Fruit fly (Drosophila melanogaster) whole organism, embryonic: ENCODE measurements around the gene SclB.

ENCODE experiments used
- Atf6 ChIP-seq: fragments of 200-800 bp; sonication (Bioruptor generic); IDR thresholded peaks from 2 replicates; pipeline ENCODE4 v1.3.6; 2022; ENCODE audit warnings: missing biosample characterization, missing genetic modification characterization
- Bgb ChIP-seq: fragments of 200-800 bp; sonication (Bioruptor generic); IDR thresholded peaks from 2 replicates; pipeline ENCODE4 v1.3.6; 2022; ENCODE audit warnings: missing biosample characterization, missing genetic modification characterization; ENCODE audit not compliant: partially characterized antibody
- CG10267 ChIP-seq: fragments of 200-800 bp; sonication (Bioruptor generic); optimal IDR thresholded peaks from 2 replicates; lab custom pipeline; 2018; ENCODE audit warnings: missing biosample characterization, mild to moderate bottlenecking, missing genetic modification characterization, moderate library complexity
- CG10366 ChIP-seq: fragments of 200-800 bp; sonication (Bioruptor generic); IDR thresholded peaks from 2 replicates; pipeline ENCODE4 v1.3.6; 2022; ENCODE audit warnings: missing biosample characterization, missing genetic modification characterization
- CG10565 ChIP-seq: fragments of 200-800 bp; sonication (Bioruptor generic); optimal IDR thresholded peaks from 3 replicates; lab custom pipeline; 2016; ENCODE audit warnings: missing biosample characterization, mild to moderate bottlenecking, missing genetic modification characterization
- CG11398 ChIP-seq: fragments of 200-800 bp; sonication (Bioruptor generic); optimal IDR thresholded peaks from 2 replicates; lab custom pipeline; 2016; ENCODE audit warnings: missing biosample characterization, missing genetic modification characterization
- CG11696 ChIP-seq: fragments of 200-800 bp; sonication (Bioruptor generic); IDR thresholded peaks from 2 replicates; pipeline ENCODE4 v1.3.6; 2022; ENCODE audit warnings: missing biosample characterization, missing genetic modification characterization
- CG12071 ChIP-seq: fragments of 200-800 bp; sonication (Bioruptor generic); optimal IDR thresholded peaks from 3 replicates; lab custom pipeline; 2018; ENCODE audit warnings: missing biosample characterization, mild to moderate bottlenecking, missing genetic modification characterization
- CG12391 ChIP-seq: fragments of 200-800 bp; sonication (Bioruptor generic); optimal IDR thresholded peaks from 3 replicates; lab custom pipeline; 2018; ENCODE audit warnings: missing biosample characterization, mild to moderate bottlenecking, missing genetic modification characterization, moderate library complexity
- CG12942 ChIP-seq: fragments of 200-800 bp; sonication (Bioruptor generic); optimal IDR thresholded peaks from 3 replicates; lab custom pipeline; 2016; ENCODE audit warnings: missing biosample characterization, missing genetic modification characterization
- CG13123 ChIP-seq: fragments of 200-800 bp; sonication (Bioruptor generic); optimal IDR thresholded peaks from 2 replicates; lab custom pipeline; 2016; ENCODE audit warnings: missing biosample characterization, missing genetic modification characterization
- CG1603 ChIP-seq: fragments of 200-800 bp; sonication (Bioruptor generic); optimal IDR thresholded peaks from 2 replicates; lab custom pipeline; 2019; ENCODE audit warnings: missing biosample characterization, mild to moderate bottlenecking, missing genetic modification characterization, moderate library complexity
- CG17359 ChIP-seq: fragments of 200-800 bp; sonication (Bioruptor generic); optimal IDR thresholded peaks from 3 replicates; lab custom pipeline; 2018; ENCODE audit warnings: missing biosample characterization, mild to moderate bottlenecking, missing genetic modification characterization, moderate library complexity
- CG2116 ChIP-seq: fragments of 200-800 bp; sonication (Bioruptor generic); optimal IDR thresholded peaks from 3 replicates; lab custom pipeline; 2018; ENCODE audit warnings: missing biosample characterization, mild to moderate bottlenecking, missing genetic modification characterization
- CG4730 ChIP-seq: fragments of 200-800 bp; sonication (Bioruptor generic); IDR thresholded peaks from 2 replicates; pipeline ENCODE4 v1.3.6; 2022; ENCODE audit warnings: missing biosample characterization, missing genetic modification characterization
- CG4820 ChIP-seq: fragments of 200-800 bp; sonication (Bioruptor generic); optimal IDR thresholded peaks from 3 replicates; lab custom pipeline; 2016; ENCODE audit warnings: missing biosample characterization, missing genetic modification characterization
- CG6765 ChIP-seq: fragments of 200-800 bp; sonication (Bioruptor generic); optimal IDR thresholded peaks from 3 replicates; lab custom pipeline; 2017; ENCODE audit warnings: missing biosample characterization, mild to moderate bottlenecking, missing genetic modification characterization
- CG7928 ChIP-seq: fragments of 200-800 bp; sonication (Bioruptor generic); optimal IDR thresholded peaks from 2 replicates; lab custom pipeline; 2017; ENCODE audit warnings: missing biosample characterization, mild to moderate bottlenecking, missing genetic modification characterization
- CG8290 ChIP-seq, 3 experiments: fragments of 200-800 bp; sonication (Bioruptor generic); optimal IDR thresholded peaks; 2 replicates each; lab custom pipeline; 2016 to 2019; ENCODE audit warnings: missing biosample characterization in 3 of 3, missing genetic modification characterization in 3 of 3, mild to moderate bottlenecking in 2 of 3, moderate library complexity in 1 of 3
- CG8765 ChIP-seq: fragments of 200-800 bp; sonication (Bioruptor generic); IDR thresholded peaks from 2 replicates; pipeline ENCODE4 v1.3.6; 2022; ENCODE audit warnings: missing biosample characterization, missing genetic modification characterization
- Eip74EF ChIP-seq, 2 experiments: fragments of 200-800 bp in 1 of 2; fragments of >200 bp in 1 of 2; sonication (Bioruptor generic) in 1 of 2; optimal IDR thresholded peaks; 2 replicates each; lab custom pipeline; 2017 to 2019; ENCODE audit warnings: missing biosample characterization in 2 of 2, missing genetic modification characterization in 2 of 2, mild to moderate bottlenecking in 1 of 2, moderate library complexity in 1 of 2
- H2.0 ChIP-seq: fragments of 200-800 bp; sonication (Bioruptor generic); IDR thresholded peaks from 2 replicates; pipeline ENCODE4 v1.3.6; 2022; ENCODE audit warnings: missing biosample characterization, missing genetic modification characterization
- HHEX ChIP-seq: fragments of 200-800 bp; sonication (Bioruptor generic); optimal IDR thresholded peaks from 3 replicates; lab custom pipeline; 2017; ENCODE audit warnings: missing biosample characterization, mild to moderate bottlenecking, missing genetic modification characterization, missing genetic modification reagents
- Jarid2 ChIP-seq: fragments of 200-800 bp; sonication (Bioruptor generic); optimal IDR thresholded peaks from 3 replicates; lab custom pipeline; 2017; ENCODE audit warnings: mild to moderate bottlenecking, missing biosample characterization, missing genetic modification reagents, missing genetic modification characterization
- Med ChIP-seq: fragments of 200-800 bp; sonication (Bioruptor generic); peaks from one replicate; lab custom pipeline; 2016; ENCODE audit warnings: missing biosample characterization, missing genetic modification characterization, mild to moderate bottlenecking, inconsistent platforms, moderate library complexity
- PHDP ChIP-seq: fragments of 200-800 bp; sonication (Bioruptor generic); optimal IDR thresholded peaks from 3 replicates; lab custom pipeline; 2018; ENCODE audit warnings: missing biosample characterization, mild to moderate bottlenecking, missing genetic modification characterization, moderate library complexity
- Stat92E ChIP-seq, 3 experiments: fragments of >200 bp in 2 of 3; fragments of 200-800 bp in 1 of 3; sonication (Bioruptor generic) in 1 of 3; optimal IDR thresholded peaks; 2 replicates each; lab custom pipeline; 2017 to 2019; ENCODE audit warnings: missing biosample characterization in 3 of 3, missing genetic modification characterization in 3 of 3, mild to moderate bottlenecking in 1 of 3, moderate library complexity in 1 of 3
- Usf ChIP-seq: fragments of 200-800 bp; sonication (Bioruptor generic); optimal IDR thresholded peaks from 2 replicates; lab custom pipeline; 2017; ENCODE audit warnings: missing genotype, missing biosample characterization, missing genetic modification characterization
- Xrp1 ChIP-seq: fragments of 200-800 bp; sonication (Bioruptor generic); IDR thresholded peaks from 2 replicates; pipeline ENCODE4 v1.3.6; 2022; ENCODE audit warnings: missing biosample characterization, missing genetic modification characterization
- ap ChIP-seq: fragments of 200-800 bp; sonication (Bioruptor generic); IDR thresholded peaks from 2 replicates; pipeline ENCODE4 v1.3.6; 2022; ENCODE audit warnings: missing biosample characterization, missing genetic modification characterization
- croc ChIP-seq: fragments of 200-800 bp; sonication (Bioruptor generic); conservative IDR thresholded peaks from 3 replicates; pipeline ENCODE4 v1.3.6; 2022; ENCODE audit warnings: missing biosample characterization, missing genetic modification characterization
- crol ChIP-seq: fragments of 200-800 bp; sonication (Bioruptor generic); IDR thresholded peaks from 2 replicates; pipeline ENCODE4 v1.3.6; 2022; ENCODE audit warnings: missing biosample characterization, missing genetic modification characterization
- cwo ChIP-seq: fragments of 200-800 bp; sonication (Bioruptor generic); optimal IDR thresholded peaks from 3 replicates; lab custom pipeline; 2017; ENCODE audit warnings: missing biosample characterization, missing genetic modification characterization, mild to moderate bottlenecking, moderate library complexity, missing genetic modification reagents
- dan ChIP-seq: fragments of 200-800 bp; sonication (Bioruptor generic); IDR thresholded peaks from 2 replicates; pipeline ENCODE4 v1.3.6; 2022; ENCODE audit warnings: missing biosample characterization, missing genetic modification characterization
- dysf ChIP-seq: fragments of 200-800 bp; sonication (Bioruptor generic); IDR thresholded peaks from 3 replicates; pipeline ENCODE4 v1.3.6; 2022; ENCODE audit warnings: missing biosample characterization, missing genetic modification characterization
- en ChIP-seq: fragments of 200-800 bp; sonication (Bioruptor generic); optimal IDR thresholded peaks from 2 replicates; lab custom pipeline; 2016; ENCODE audit warnings: missing biosample characterization, missing genetic modification characterization
- fd96Cb ChIP-seq: fragments of 200-800 bp; sonication (Bioruptor generic); optimal IDR thresholded peaks from 2 replicates; lab custom pipeline; 2018; ENCODE audit warnings: missing biosample characterization, mild to moderate bottlenecking, missing genetic modification characterization, moderate library complexity
- gcm ChIP-seq: fragments of 200-800 bp; sonication (Bioruptor generic); optimal IDR thresholded peaks from 2 replicates; lab custom pipeline; 2019; ENCODE audit warnings: missing biosample characterization, mild to moderate bottlenecking, missing genetic modification characterization, moderate library complexity
- gcm2 ChIP-seq: fragments of 200-800 bp; sonication (Bioruptor generic); optimal IDR thresholded peaks from 2 replicates; lab custom pipeline; 2016; ENCODE audit warnings: missing biosample characterization, missing genetic modification characterization
- gfzf ChIP-seq: fragments of 200-800 bp; sonication (Bioruptor generic); optimal IDR thresholded peaks from 2 replicates; lab custom pipeline; 2016; ENCODE audit warnings: missing biosample characterization, mild to moderate bottlenecking, missing genetic modification characterization, moderate library complexity
- lola ChIP-seq, 3 experiments: fragments of >200 bp in 2 of 3; fragments of 200-800 bp in 1 of 3; sonication (Bioruptor generic) in 1 of 3; optimal IDR thresholded peaks; 2 replicates each; lab custom pipeline; 2017 to 2019; ENCODE audit warnings: missing biosample characterization in 3 of 3, missing genetic modification characterization in 3 of 3, mild to moderate bottlenecking in 1 of 3, moderate library complexity in 1 of 3
- nau ChIP-seq: fragments of 200-800 bp; sonication (Bioruptor generic); optimal IDR thresholded peaks from 3 replicates; lab custom pipeline; 2017; ENCODE audit warnings: missing biosample characterization, mild to moderate bottlenecking, missing genetic modification characterization, missing genetic modification reagents
- nom ChIP-seq: fragments of 200-800 bp; sonication (Bioruptor generic); optimal IDR thresholded peaks from 2 replicates; lab custom pipeline; 2017; ENCODE audit warnings: missing biosample characterization, missing genetic modification characterization, mild to moderate bottlenecking, moderate library complexity, missing genetic modification reagents
- pb ChIP-seq: fragments of 200-800 bp; sonication (Bioruptor generic); optimal IDR thresholded peaks from 3 replicates; lab custom pipeline; 2016; ENCODE audit warnings: missing biosample characterization, missing genetic modification characterization
- pros ChIP-seq: fragments of 200-800 bp; sonication (Bioruptor generic); optimal IDR thresholded peaks from 3 replicates; lab custom pipeline; 2019; ENCODE audit warnings: missing biosample characterization, mild to moderate bottlenecking, missing genetic modification characterization, moderate library complexity
- pum ChIP-seq: fragments of 200-800 bp; sonication (Bioruptor generic); optimal IDR thresholded peaks from 2 replicates; lab custom pipeline; 2016; ENCODE audit warnings: missing biosample characterization, missing genetic modification characterization
- tgo ChIP-seq: fragments of 200-800 bp; sonication (Bioruptor generic); IDR thresholded peaks from 3 replicates; pipeline ENCODE4 v1.3.6; 2022; ENCODE audit warnings: missing biosample characterization, missing genetic modification characterization
- unpg ChIP-seq: fragments of 200-800 bp; sonication (Bioruptor generic); optimal IDR thresholded peaks from 3 replicates; lab custom pipeline; 2018; ENCODE audit warnings: missing biosample characterization, mild to moderate bottlenecking, missing genetic modification characterization, moderate library complexity

SclB gene

DNA sequence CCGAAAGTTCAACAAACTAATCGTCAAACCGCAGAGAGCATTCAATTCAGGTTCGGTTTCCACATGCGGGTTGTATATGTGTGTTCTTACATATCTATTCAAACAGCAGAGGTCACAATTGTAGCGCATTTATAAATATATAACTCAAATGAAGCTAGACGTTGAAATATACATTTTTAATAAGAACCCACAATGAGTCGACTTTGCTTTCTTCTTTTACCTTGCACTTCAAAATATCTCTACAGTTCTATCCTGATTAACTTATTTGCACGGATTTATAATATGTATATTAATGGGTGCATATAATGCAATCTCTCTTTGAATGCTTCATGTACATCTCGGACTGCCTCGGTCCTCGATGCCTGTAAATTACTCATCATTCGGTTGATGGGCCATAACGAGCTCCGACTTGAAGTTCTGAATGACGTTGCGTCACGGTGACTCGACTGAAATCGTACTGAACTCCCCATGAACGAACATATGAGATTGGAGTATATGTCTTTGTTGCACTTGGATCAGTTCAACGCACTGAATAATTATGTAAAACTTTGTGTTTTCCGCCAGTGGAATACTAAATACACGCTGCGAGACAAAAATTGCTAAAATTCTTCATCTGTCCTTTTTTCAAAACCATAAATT lies 19.3 kb upstream of the SclB start:
- no peak for TF ChIP-seq cwo
- TF ChIP-seq CG4820 (GFP tag; lab: Kevin White, UChicago) = no peak
- TF ChIP-seq nom = peak; percentile 42
- TF ChIP-seq Usf = no peak
- no peak for TF ChIP-seq nau (GFP tag; lab: Kevin White, UChicago)
- TF ChIP-seq gcm2 (GFP tag; lab: Kevin White, UChicago) = no peak
- peak; percentile 34; the same call in 1 of the 3 replicates for TF ChIP-seq dysf
- TF ChIP-seq gfzf (GFP tag; lab: Kevin White, UChicago) = no peak
- peak; percentile 52 for TF ChIP-seq unpg (GFP tag; lab: Kevin White, UChicago)
- TF ChIP-seq Eip74EF (GFP tag; optimal IDR thresholded peaks at IDR 0.05; lab: Kevin White, UChicago) = peak in 1 of 2 experiments; percentile 17
- TF ChIP-seq CG8765 (GFP tag; lab: Robert Waterston, UW) = no peak
- no peak for TF ChIP-seq CG12071 (GFP tag; lab: Kevin White, UChicago)
- TF ChIP-seq CG8290 (GFP tag; optimal IDR thresholded peaks at IDR 0.05; lab: Kevin White, UChicago) = no peak
- TF ChIP-seq CG8290 (tag; optimal IDR thresholded peaks at IDR 0.05; lab: Kevin White, UChicago) = no peak
- TF ChIP-seq CG7928 (GFP tag; lab: Kevin White, UChicago) = no peak
- TF ChIP-seq CG10267 (tag; lab: Kevin White, UChicago) = peak; percentile 27
- no peak for TF ChIP-seq Bgb (GFP tag; lab: Robert Waterston, UW)
- TF ChIP-seq CG12391 = peak; percentile 32
- TF ChIP-seq dan (GFP tag; lab: Robert Waterston, UW) = no peak
- no peak for TF ChIP-seq pros (GFP tag; lab: Kevin White, UChicago)
- TF ChIP-seq H2.0 (GFP tag; lab: Robert Waterston, UW) = no peak
- TF ChIP-seq Atf6 = peak; percentile 25; the same call in 1 of the 2 replicates
- TF ChIP-seq gcm = peak; percentile 86
- peak; percentile 58 for TF ChIP-seq Xrp1 (GFP tag; lab: Robert Waterston, UW)
- no peak for TF ChIP-seq HHEX
- TF ChIP-seq crol (GFP tag; lab: Robert Waterston, UW) = no peak
- TF ChIP-seq CG10366 (GFP tag; lab: Robert Waterston, UW) = no peak
- TF ChIP-seq CG2116 = no peak
- TF ChIP-seq pum (GFP tag; lab: Kevin White, UChicago) = no peak
- no peak for TF ChIP-seq CG12942 (GFP tag; lab: Kevin White, UChicago)
- TF ChIP-seq CG10565 (GFP tag; lab: Kevin White, UChicago) = no peak
- no peak for TF ChIP-seq ap (GFP tag; lab: Robert Waterston, UW)
- no peak for TF ChIP-seq en
- TF ChIP-seq CG11696 (GFP tag; lab: Robert Waterston, UW) = peak; percentile 88
- TF ChIP-seq CG6765 (GFP tag; lab: Kevin White, UChicago) = no peak
- peak; percentile 21 for TF ChIP-seq PHDP (tag; lab: Kevin White, UChicago)
- no peak for TF ChIP-seq CG11398
- TF ChIP-seq CG4730 (GFP tag; lab: Robert Waterston, UW) = no peak
- peak; percentile 30 for TF ChIP-seq CG17359 (tag; lab: Kevin White, UChicago)
- no peak for TF ChIP-seq CG13123 (GFP tag; lab: Kevin White, UChicago)
- peak in 1 of 3 experiments; percentile 5 for TF ChIP-seq Stat92E (GFP tag; optimal IDR thresholded peaks at IDR 0.05; lab: Kevin White, UChicago)
- peak in 1 of 3 experiments; percentile 56 for TF ChIP-seq lola (GFP tag; optimal IDR thresholded peaks at IDR 0.05; lab: Kevin White, UChicago)
- TF ChIP-seq croc (GFP tag; lab: Robert Waterston, UW) = no peak
- peak; percentile 20 for TF ChIP-seq Jarid2 (GFP tag; lab: Kevin White, UChicago)
- TF ChIP-seq pb (GFP tag; lab: Kevin White, UChicago) = no peak
- peak; percentile 37 for TF ChIP-seq fd96Cb (tag; lab: Kevin White, UChicago)
- peak; percentile 11 for TF ChIP-seq CG1603 (tag; lab: Kevin White, UChicago)
- TF ChIP-seq tgo (GFP tag; lab: Robert Waterston, UW) = no peak
- TF ChIP-seq Med (GFP tag; lab: Kevin White, UChicago) = peak; percentile 46
